Fruit fly (Drosophila melanogaster): ENCODE results near the gene Ir68a.

The Ir68a gene

dm6 chr3L:11285066-11285465 is 49.0 kb upstream of the Ir68a start (continued):
- TF ChIP-seq fd96Cb (tag; optimal IDR thresholded peaks at IDR 0.05): peak; percentile 67
- TF ChIP-seq exex (tag; optimal IDR thresholded peaks at IDR 0.05): no peak
- peak; percentile 39 for TF ChIP-seq HHEX (GFP tag; optimal IDR thresholded peaks at IDR 0.05)
- TF ChIP-seq zen (tag; optimal IDR thresholded peaks at IDR 0.05): peak; percentile 16
- no peak for TF ChIP-seq Xbp1 (GFP tag; optimal IDR thresholded peaks at IDR 0.05)
- no peak for TF ChIP-seq Dfd (GFP tag; optimal IDR thresholded peaks at IDR 0.05)
- no peak for TF ChIP-seq Hmx (GFP tag; optimal IDR thresholded peaks at IDR 0.05)
- no peak for TF ChIP-seq lilli (GFP tag; optimal IDR thresholded peaks at IDR 0.05)
- peak; percentile 67 for TF ChIP-seq Rfx (GFP tag; IDR thresholded peaks at IDR 0.05)
- 0 out of 2 replicates have a peak, but pooled peaks have one; percentile 22 for TF ChIP-seq CG32772 (GFP tag; IDR thresholded peaks at IDR 0.05)
- peak; percentile 64 for TF ChIP-seq lab (GFP tag; optimal IDR thresholded peaks at IDR 0.05)
- peak; percentile 9 for TF ChIP-seq CG4854 (GFP tag; optimal IDR thresholded peaks at IDR 0.05)
- TF ChIP-seq caup (GFP tag; optimal IDR thresholded peaks at IDR 0.05; ENCODE audit: severe bottlenecking): no peak
- TF ChIP-seq Sox102F (GFP tag; optimal IDR thresholded peaks at IDR 0.05): no peak
- TF ChIP-seq Deaf1 (tag; optimal IDR thresholded peaks at IDR 0.05): peak; percentile 41
- no peak for TF ChIP-seq bab2 (GFP tag; optimal IDR thresholded peaks at IDR 0.05)
- TF ChIP-seq CG10274 (GFP tag; optimal IDR thresholded peaks at IDR 0.05): no peak
- no peak for TF ChIP-seq gro (GFP tag; optimal IDR thresholded peaks at IDR 0.05)
- TF ChIP-seq so (GFP tag; IDR thresholded peaks at IDR 0.05): no peak
- TF ChIP-seq CG6689 (GFP tag; IDR thresholded peaks at IDR 0.05): peak; percentile 46; the same call in 1 of the 2 replicates
- no peak for TF ChIP-seq B-H1 (GFP tag; IDR thresholded peaks at IDR 0.05)
- peak; percentile 0 for TF ChIP-seq CG7928 (GFP tag; optimal IDR thresholded peaks at IDR 0.05)
- 0 out of 2 replicates have a peak, but pooled peaks have one; percentile 5 for TF ChIP-seq sob (GFP tag; IDR thresholded peaks at IDR 0.05)
- TF ChIP-seq CG18764 (GFP tag; optimal IDR thresholded peaks at IDR 0.05): peak; percentile 53
- peak; percentile 81 for TF ChIP-seq CG7839 (tag; optimal IDR thresholded peaks at IDR 0.05)
- peak; percentile 64 for TF ChIP-seq phol (tag; optimal IDR thresholded peaks at IDR 0.05)
- TF ChIP-seq CG8924 (tag; optimal IDR thresholded peaks at IDR 0.05): peak; percentile 39
- TF ChIP-seq CG31224 (GFP tag; IDR thresholded peaks at IDR 0.05): no peak
- no peak for TF ChIP-seq CG12155 (GFP tag; optimal IDR thresholded peaks at IDR 0.05)
- no peak for TF ChIP-seq prd (optimal IDR thresholded peaks at IDR 0.05)
- peak; percentile 63 for TF ChIP-seq prd (GFP tag; IDR thresholded peaks at IDR 0.05)
- TF ChIP-seq CG3726 (GFP tag; IDR thresholded peaks at IDR 0.05): no peak
- TF ChIP-seq CG33213 (GFP tag; optimal IDR thresholded peaks at IDR 0.05): no peak
- peak; percentile 34 for TF ChIP-seq trem (tag; optimal IDR thresholded peaks at IDR 0.05)
- peak; percentile 47 for TF ChIP-seq CG17359 (tag; optimal IDR thresholded peaks at IDR 0.05)
- TF ChIP-seq slbo (GFP tag; IDR thresholded peaks at IDR 0.05): no peak
- peak; percentile 70 for TF ChIP-seq Ptx1 (GFP tag; IDR thresholded peaks at IDR 0.05)
- TF ChIP-seq CG34422 (GFP tag; IDR thresholded peaks at IDR 0.05): no peak
- TF ChIP-seq al (GFP tag; IDR thresholded peaks at IDR 0.05): peak; percentile 44; the same call in 1 of the 2 replicates
- peak; percentile 91 for TF ChIP-seq CG11504 (tag; optimal IDR thresholded peaks at IDR 0.05)
- peak; percentile 12 for TF ChIP-seq CG10654 (GFP tag; optimal IDR thresholded peaks at IDR 0.05)
- TF ChIP-seq CG13296 (GFP tag; optimal IDR thresholded peaks at IDR 0.05): peak; percentile 22
- no peak for TF ChIP-seq CG17568 (GFP tag; optimal IDR thresholded peaks at IDR 0.05)
- no peak for TF ChIP-seq CG2129 (GFP tag; IDR thresholded peaks at IDR 0.05; ENCODE audit: partially characterized antibody)
- peak; percentile 5 for TF ChIP-seq CG10565 (GFP tag; optimal IDR thresholded peaks at IDR 0.05)
- peak; percentile 13 for TF ChIP-seq sens (GFP tag)
- TF ChIP-seq CG31441 (GFP tag; IDR thresholded peaks at IDR 0.05): peak; percentile 80
- TF ChIP-seq dm (GFP tag; optimal IDR thresholded peaks at IDR 0.05): no peak
- no peak for TF ChIP-seq CG9817 (tag; optimal IDR thresholded peaks at IDR 0.05)
- peak; percentile 40 for TF ChIP-seq Sox100B (GFP tag; optimal IDR thresholded peaks at IDR 0.05)
- TF ChIP-seq CG4820 (GFP tag; optimal IDR thresholded peaks at IDR 0.05): peak; percentile 53
- TF ChIP-seq CG6683 (GFP tag; optimal IDR thresholded peaks at IDR 0.05): no peak

Data from whole organism, embryonic.